Fruit fly (Drosophila melanogaster) whole organism, embryonic: ENCODE results near the gene hng2.

Source experiments
- B-H1 ChIP-seq: fragments of 200-800 bp; sonication (Bioruptor generic); IDR thresholded peaks from 3 replicates; pipeline ENCODE4 v1.3.6; 2022; ENCODE audit warnings: missing biosample characterization, missing genetic modification characterization
- Bdp1 ChIP-seq: fragments of 200-800 bp; sonication (Bioruptor generic); optimal IDR thresholded peaks from 3 replicates; lab custom pipeline; 2016; ENCODE audit warnings: missing biosample characterization, missing genetic modification characterization
- CG1024 ChIP-seq: fragments of 200-800 bp; sonication (Bioruptor generic); IDR thresholded peaks from 2 replicates; pipeline ENCODE4 v1.3.6; 2022; ENCODE audit warnings: missing biosample characterization, missing genetic modification characterization
- CG10654 ChIP-seq: fragments of 200-800 bp; sonication (Bioruptor generic); optimal IDR thresholded peaks from 2 replicates; lab custom pipeline; 2016; ENCODE audit warnings: missing biosample characterization, missing genetic modification characterization
- CG11456 ChIP-seq: fragments of 200-800 bp; sonication (Bioruptor generic); IDR thresholded peaks from 3 replicates; pipeline ENCODE4 v1.3.6; 2022; ENCODE audit warnings: missing biosample characterization, missing genetic modification characterization
- CG12236 ChIP-seq: fragments of 200-800 bp; sonication (Bioruptor generic); optimal IDR thresholded peaks from 2 replicates; lab custom pipeline; 2016; ENCODE audit warnings: missing biosample characterization, missing genetic modification characterization
- CG12744 ChIP-seq: fragments of 200-800 bp; sonication (Bioruptor generic); optimal IDR thresholded peaks from 2 replicates; lab custom pipeline; 2016; ENCODE audit warnings: missing biosample characterization, missing genetic modification characterization
- CG13894 ChIP-seq: fragments of 200-800 bp; sonication (Bioruptor generic); optimal IDR thresholded peaks from 3 replicates; lab custom pipeline; 2018; ENCODE audit warnings: missing biosample characterization, mild to moderate bottlenecking, missing genetic modification characterization, moderate library complexity
- CG17359 ChIP-seq: fragments of 200-800 bp; sonication (Bioruptor generic); optimal IDR thresholded peaks from 3 replicates; lab custom pipeline; 2018; ENCODE audit warnings: missing biosample characterization, mild to moderate bottlenecking, missing genetic modification characterization, moderate library complexity
- CG17568 ChIP-seq: fragments of 200-800 bp; sonication (Bioruptor generic); optimal IDR thresholded peaks from 2 replicates; lab custom pipeline; 2018; ENCODE audit warnings: missing biosample characterization, mild to moderate bottlenecking, missing genetic modification characterization, moderate library complexity
- CG2129 ChIP-seq: fragments of 200-800 bp; sonication (Bioruptor generic); IDR thresholded peaks from 2 replicates; pipeline ENCODE4 v1.3.6; 2022; ENCODE audit warnings: missing biosample characterization, missing genetic modification characterization; ENCODE audit not compliant: partially characterized antibody
- CG30403 ChIP-seq: fragments of 200-800 bp; sonication (Bioruptor generic); optimal IDR thresholded peaks from 3 replicates; lab custom pipeline; 2016; ENCODE audit warnings: missing biosample characterization, missing genetic modification characterization
- CG33213 ChIP-seq: fragments of 200-800 bp; sonication (Bioruptor generic); optimal IDR thresholded peaks from 3 replicates; lab custom pipeline; 2016; ENCODE audit warnings: missing biosample characterization, missing genetic modification characterization
- CG34224 ChIP-seq: fragments of 200-800 bp; sonication (Bioruptor generic); IDR thresholded peaks from 3 replicates; pipeline ENCODE4 v1.3.6; 2022; ENCODE audit warnings: missing biosample characterization, missing genetic modification characterization; ENCODE audit not compliant: partially characterized antibody
- CG4328 ChIP-seq: fragments of 200-800 bp; sonication (Bioruptor generic); optimal IDR thresholded peaks from 3 replicates; lab custom pipeline; 2017; ENCODE audit warnings: missing biosample characterization, missing genetic modification reagents, missing genetic modification characterization
- CG4360 ChIP-seq: fragments of 200-800 bp; sonication (Bioruptor generic); IDR thresholded peaks from 2 replicates; pipeline ENCODE4 v1.3.6; 2022; ENCODE audit warnings: missing biosample characterization, missing genetic modification characterization
- CG4617 ChIP-seq: fragments of 200-800 bp; sonication (Bioruptor generic); optimal IDR thresholded peaks from 3 replicates; lab custom pipeline; 2016; ENCODE audit warnings: missing biosample characterization, missing genetic modification characterization, borderline replicate concordance
- CG9932 ChIP-seq: fragments of 200-800 bp; sonication (Bioruptor generic); IDR thresholded peaks from 2 replicates; pipeline ENCODE4 v1.3.6; 2022; ENCODE audit warnings: missing biosample characterization, missing genetic modification characterization
- CoRest ChIP-seq: fragments of 200-800 bp; sonication (Bioruptor generic); optimal IDR thresholded peaks from 3 replicates; lab custom pipeline; 2018; ENCODE audit warnings: missing biosample characterization, mild to moderate bottlenecking, missing genetic modification characterization, moderate library complexity
- Fer1 ChIP-seq: fragments of 200-800 bp; sonication (Bioruptor generic); optimal IDR thresholded peaks from 2 replicates; lab custom pipeline; 2017; ENCODE audit warnings: missing biosample characterization, mild to moderate bottlenecking, missing genetic modification characterization
- H15 ChIP-seq: fragments of 200-800 bp; sonication (Bioruptor generic); IDR thresholded peaks from 3 replicates; pipeline ENCODE4 v1.3.6; 2022; ENCODE audit warnings: missing biosample characterization, missing genetic modification characterization
- HHEX ChIP-seq: fragments of 200-800 bp; sonication (Bioruptor generic); optimal IDR thresholded peaks from 3 replicates; lab custom pipeline; 2017; ENCODE audit warnings: missing biosample characterization, mild to moderate bottlenecking, missing genetic modification characterization, missing genetic modification reagents
- NfI ChIP-seq: fragments of 200-800 bp; sonication (Bioruptor generic); optimal IDR thresholded peaks from 3 replicates; lab custom pipeline; 2018; ENCODE audit warnings: missing biosample characterization, mild to moderate bottlenecking, missing genetic modification characterization, moderate library complexity
- Optix ChIP-seq: fragments of 200-800 bp; sonication (Bioruptor generic); IDR thresholded peaks from 3 replicates; pipeline ENCODE4 v1.3.6; 2022; ENCODE audit warnings: missing biosample characterization, missing genetic modification characterization
- Rfx ChIP-seq: fragments of 200-800 bp; sonication (Bioruptor generic); IDR thresholded peaks from 2 replicates; pipeline ENCODE4 v1.3.6; 2022; ENCODE audit warnings: missing biosample characterization, missing genetic modification characterization
- Scr ChIP-seq: fragments of 200-800 bp; sonication (Bioruptor generic); IDR thresholded peaks from 2 replicates; pipeline ENCODE4 v1.3.6; 2022; ENCODE audit warnings: missing biosample characterization, missing genetic modification characterization; ENCODE audit not compliant: partially characterized antibody
- Taf1 ChIP-seq: fragments of 200-800 bp; sonication (Bioruptor generic); IDR thresholded peaks from 2 replicates; pipeline ENCODE4 v1.3.6; 2022; ENCODE audit warnings: missing biosample characterization, missing genetic modification characterization
- amos ChIP-seq: fragments of 200-800 bp; sonication (Bioruptor generic); IDR thresholded peaks from 2 replicates; pipeline ENCODE4 v1.3.6; 2022; ENCODE audit warnings: missing biosample characterization, missing genetic modification characterization; ENCODE audit not compliant: partially characterized antibody
- ato ChIP-seq: fragments of 200-800 bp; sonication (Bioruptor generic); IDR thresholded peaks from 2 replicates; pipeline ENCODE4 v1.3.6; 2022; ENCODE audit warnings: missing biosample characterization, missing genetic modification characterization; ENCODE audit not compliant: partially characterized antibody
- cad ChIP-seq: fragments of >200 bp; optimal IDR thresholded peaks from 2 replicates; lab custom pipeline; 2017; ENCODE audit warnings: missing biosample characterization, missing genetic modification characterization
- chm ChIP-seq: fragments of 200-800 bp; sonication (Bioruptor generic); IDR thresholded peaks from 2 replicates; pipeline ENCODE4 v1.3.6; 2022; ENCODE audit warnings: missing biosample characterization, missing genetic modification characterization
- croc ChIP-seq: fragments of 200-800 bp; sonication (Bioruptor generic); conservative IDR thresholded peaks from 3 replicates; pipeline ENCODE4 v1.3.6; 2022; ENCODE audit warnings: missing biosample characterization, missing genetic modification characterization
- da ChIP-seq: fragments of 200-800 bp; sonication (Bioruptor generic); optimal IDR thresholded peaks from 2 replicates; lab custom pipeline; 2016; ENCODE audit warnings: missing biosample characterization, missing genetic modification characterization
- en ChIP-seq: fragments of 200-800 bp; sonication (Bioruptor generic); optimal IDR thresholded peaks from 2 replicates; lab custom pipeline; 2016; ENCODE audit warnings: missing biosample characterization, missing genetic modification characterization
- eve ChIP-seq, 2 experiments: fragments of >200 bp; optimal IDR thresholded peaks; 2 replicates each; lab custom pipeline; 2017; ENCODE audit warnings: missing biosample characterization in 2 of 2, missing genetic modification characterization in 2 of 2
- ewg ChIP-seq: fragments of 200-800 bp; sonication (Bioruptor generic); optimal IDR thresholded peaks from 3 replicates; lab custom pipeline; 2017; ENCODE audit warnings: mild to moderate bottlenecking, missing biosample characterization, missing genetic modification reagents, missing genetic modification characterization
- her ChIP-seq: fragments of 200-800 bp; sonication (Bioruptor generic); optimal IDR thresholded peaks from 2 replicates; lab custom pipeline; 2016; ENCODE audit warnings: missing biosample characterization, missing genetic modification characterization
- ken ChIP-seq: fragments of 200-800 bp; sonication (Bioruptor generic); IDR thresholded peaks from 3 replicates; pipeline ENCODE4 v1.3.6; 2022; ENCODE audit warnings: missing biosample characterization, missing genetic modification characterization
- klu ChIP-seq: fragments of 200-800 bp; sonication (Bioruptor generic); IDR thresholded peaks from 2 replicates; pipeline ENCODE4 v1.3.6; 2022; ENCODE audit warnings: missing biosample characterization, missing genetic modification characterization
- kni ChIP-seq: fragments of 200-800 bp; sonication (Bioruptor generic); optimal IDR thresholded peaks from 3 replicates; lab custom pipeline; 2017; ENCODE audit warnings: mild to moderate bottlenecking, missing biosample characterization, missing genetic modification reagents, missing genetic modification characterization
- maf-S ChIP-seq: fragments of 200-800 bp; sonication (Bioruptor generic); optimal IDR thresholded peaks from 2 replicates; lab custom pipeline; 2016; ENCODE audit warnings: missing biosample characterization, missing genetic modification characterization
- mam ChIP-seq: fragments of 200-800 bp; sonication (Bioruptor generic); optimal IDR thresholded peaks from 3 replicates; lab custom pipeline; 2016; ENCODE audit warnings: missing biosample characterization, missing genetic modification characterization
- nerfin-2 ChIP-seq: fragments of 200-800 bp; sonication (Bioruptor generic); IDR thresholded peaks from 2 replicates; pipeline ENCODE4 v1.3.6; 2022; ENCODE audit warnings: missing biosample characterization, missing genetic modification characterization; ENCODE audit not compliant: partially characterized antibody
- oc ChIP-seq: fragments of 200-800 bp; sonication (Bioruptor generic); optimal IDR thresholded peaks from 2 replicates; lab custom pipeline; 2018; ENCODE audit warnings: missing biosample characterization, mild to moderate bottlenecking, missing genetic modification characterization, moderate library complexity
- pzg ChIP-seq: fragments of 200-800 bp; sonication (Bioruptor generic); optimal IDR thresholded peaks from 3 replicates; lab custom pipeline; 2018; ENCODE audit warnings: missing biosample characterization, mild to moderate bottlenecking, missing genetic modification characterization, moderate library complexity
- scrt ChIP-seq: fragments of 200-800 bp; sonication (Bioruptor generic); optimal IDR thresholded peaks from 2 replicates; lab custom pipeline; 2018; ENCODE audit warnings: missing biosample characterization, mild to moderate bottlenecking, missing genetic modification characterization, moderate library complexity
- sr ChIP-seq: fragments of 200-800 bp; sonication (Bioruptor generic); IDR thresholded peaks from 3 replicates; pipeline ENCODE4 v1.3.6; 2022; ENCODE audit warnings: missing biosample characterization, missing genetic modification characterization
- ssp ChIP-seq: fragments of 200-800 bp; sonication (Bioruptor generic); IDR thresholded peaks from 2 replicates; pipeline ENCODE4 v1.3.6; 2022; ENCODE audit warnings: missing biosample characterization, missing genetic modification characterization
- tna ChIP-seq: fragments of 200-800 bp; sonication (Bioruptor generic); IDR thresholded peaks from 2 replicates; pipeline ENCODE4 v1.3.6; 2022; ENCODE audit warnings: missing biosample characterization, missing genetic modification characterization; ENCODE audit not compliant: partially characterized antibody
- vvl ChIP-seq: fragments of 200-800 bp; sonication (Bioruptor generic); IDR thresholded peaks from 2 replicates; pipeline ENCODE4 v1.3.6; 2022; ENCODE audit warnings: missing biosample characterization, missing genetic modification characterization

hng2 gene

dm6 chr3R:8820428-8820912 lies 14.3 kb downstream of the hng2 start, which contains the start of gene aqz (continued):
- peak; percentile 69 for TF ChIP-seq Fer1 (GFP tag; lab: Kevin White, UChicago)
- TF ChIP-seq Scr (GFP tag; lab: Robert Waterston, UW), result peak; percentile 54
- TF ChIP-seq CG12744, result peak; percentile 46
- peak; percentile 67 for TF ChIP-seq oc (tag; lab: Kevin White, UChicago)
- peak; percentile 57 for TF ChIP-seq CG17359
- TF ChIP-seq Rfx (GFP tag; lab: Robert Waterston, UW), result peak; percentile 74
- no peak for TF ChIP-seq croc (GFP tag; lab: Robert Waterston, UW)
- TF ChIP-seq CG2129 (GFP tag; lab: Robert Waterston, UW), result no peak
- peak; percentile 92 for TF ChIP-seq CG33213 (GFP tag; lab: Kevin White, UChicago)
- TF ChIP-seq ken, result peak; percentile 79
- peak; percentile 73; the same call in 1 of the 2 replicates for TF ChIP-seq amos
- peak; percentile 67; the same call in 2 of the 3 replicates for TF ChIP-seq sr (GFP tag; lab: Robert Waterston, UW)
- no peak for TF ChIP-seq eve (GFP tag; optimal IDR thresholded peaks at IDR 0.05; lab: Kevin White, UChicago)
- peak; percentile 64 for TF ChIP-seq NfI
- TF ChIP-seq CG1024 (GFP tag; lab: Robert Waterston, UW), result peak; percentile 77
- peak; percentile 67 for TF ChIP-seq CG9932 (GFP tag; lab: Robert Waterston, UW)
- TF ChIP-seq Taf1 (GFP tag; lab: Robert Waterston, UW), result no peak
- peak; percentile 28; the same call in 1 of the 2 replicates for TF ChIP-seq klu (GFP tag; lab: Robert Waterston, UW)
- peak; percentile 95 for TF ChIP-seq chm
- TF ChIP-seq Optix (GFP tag; lab: Robert Waterston, UW), result no peak
- peak; percentile 46 for TF ChIP-seq da
- TF ChIP-seq CG30403 (GFP tag; lab: Kevin White, UChicago), result peak; percentile 63
- peak; percentile 21; the same call in 1 of the 3 replicates for TF ChIP-seq B-H1 (GFP tag; lab: Robert Waterston, UW)
- peak; percentile 63 for TF ChIP-seq HHEX (GFP tag; lab: Kevin White, UChicago)
- peak; percentile 41 for TF ChIP-seq Bdp1 (GFP tag; lab: Kevin White, UChicago)
- peak; percentile 70 for TF ChIP-seq kni (GFP tag; lab: Kevin White, UChicago)
- TF ChIP-seq mam (GFP tag; lab: Kevin White, UChicago), result peak; percentile 64
- TF ChIP-seq CG13894 (tag; lab: Kevin White, UChicago), result peak; percentile 85
- peak; percentile 84 for TF ChIP-seq CG11456 (GFP tag; lab: Robert Waterston, UW)
- peak; percentile 36; the same call in 1 of the 2 replicates for TF ChIP-seq tna (GFP tag; lab: Robert Waterston, UW)
- TF ChIP-seq CG17568 (GFP tag; lab: Kevin White, UChicago), result peak; percentile 68
- peak; percentile 98 for TF ChIP-seq pzg
- TF ChIP-seq CG4360 (GFP tag; lab: Robert Waterston, UW), result peak; percentile 50
- no peak; the same call in 2 of the 3 replicates for TF ChIP-seq H15 (GFP tag; lab: Robert Waterston, UW)
- peak; percentile 98 for TF ChIP-seq ewg (GFP tag; lab: Kevin White, UChicago)
- no peak for TF ChIP-seq en (GFP tag; lab: Kevin White, UChicago)
- peak; percentile 18 for TF ChIP-seq CG10654 (GFP tag; lab: Kevin White, UChicago)
- peak; percentile 21 for TF ChIP-seq CG12236
- TF ChIP-seq CG4617 (GFP tag; lab: Kevin White, UChicago), result peak; percentile 68
- TF ChIP-seq ssp (GFP tag; lab: Robert Waterston, UW), result peak; percentile 92
- TF ChIP-seq CG34224 (GFP tag; lab: Robert Waterston, UW), result peak; percentile 17; the same call in 1 of the 3 replicates
- TF ChIP-seq ato (GFP tag; lab: Robert Waterston, UW), result 0 out of 2 replicates have a peak, but pooled peaks have one; percentile 67
- TF ChIP-seq CG4328 (GFP tag; lab: Kevin White, UChicago), result no peak
- TF ChIP-seq nerfin-2 (GFP tag; lab: Robert Waterston, UW), result peak; percentile 43; the same call in 1 of the 2 replicates
- peak; percentile 74 for TF ChIP-seq maf-S (GFP tag; lab: Kevin White, UChicago)
- TF ChIP-seq CoRest (tag; lab: Kevin White, UChicago), result peak; percentile 62
- TF ChIP-seq her (GFP tag; lab: Kevin White, UChicago), result peak; percentile 76
- peak; percentile 74 for TF ChIP-seq scrt
- peak; percentile 54 for TF ChIP-seq cad (GFP tag; lab: Kevin White, UChicago)
- TF ChIP-seq vvl (GFP tag; lab: Robert Waterston, UW), result peak; percentile 85
